Fruit fly (Drosophila melanogaster) whole organism, wandering third instar larva: ENCODE data around the gene Cpr65Av.
A peak's percentile ranks its signal among the peaks of the same experiment; 100 is the strongest.

Experiments
- Abd-B ChIP-seq: fragments of >200 bp; optimal IDR thresholded peaks from 2 replicates; lab custom pipeline; 2017; ENCODE audit warnings: missing biosample characterization, missing genetic modification characterization
- CG32264 ChIP-seq: fragments of 200-800 bp; sonication (Bioruptor generic); optimal IDR thresholded peaks from 2 replicates; lab custom pipeline; 2016; ENCODE audit warnings: missing biosample characterization, missing genetic modification characterization
- CG9705 ChIP-seq: fragments of 200-800 bp; sonication (Bioruptor generic); optimal IDR thresholded peaks from 2 replicates; lab custom pipeline; 2018; ENCODE audit warnings: missing biosample characterization, mild to moderate bottlenecking, missing genetic modification characterization
- CrebA ChIP-seq: fragments of 200-800 bp; sonication (Bioruptor generic); optimal IDR thresholded peaks from 2 replicates; lab custom pipeline; 2016; ENCODE audit warnings: missing biosample characterization, mild to moderate bottlenecking, missing genetic modification characterization, borderline replicate concordance
- Dfd ChIP-seq: fragments of >200 bp; optimal IDR thresholded peaks from 2 replicates; lab custom pipeline; 2017; ENCODE audit warnings: missing biosample characterization, missing genetic modification characterization
- Dif ChIP-seq: fragments of 200-275, 200-300 bp; sonication (Bioruptor generic); optimal IDR thresholded peaks from 2 replicates; lab custom pipeline; 2018; ENCODE audit warnings: missing biosample characterization, missing genetic modification characterization; ENCODE audit not compliant: partially characterized antibody
- GATAd ChIP-seq: sonication (Bioruptor generic); optimal IDR thresholded peaks from 2 replicates; lab custom pipeline; 2016; ENCODE audit warnings: missing biosample characterization, missing genetic modification characterization
- HLH106 ChIP-seq: fragments of 200-800 bp; optimal IDR thresholded peaks from 3 replicates; lab custom pipeline; 2019; ENCODE audit warnings: missing biosample characterization, mild to moderate bottlenecking, missing genetic modification characterization, moderate library complexity
- Hnf4 ChIP-seq: fragments of 200-800 bp; sonication (Bioruptor generic); optimal IDR thresholded peaks from 2 replicates; lab custom pipeline; 2016; ENCODE audit warnings: missing biosample characterization, mild to moderate bottlenecking, missing genetic modification characterization
- Hr78 ChIP-seq: fragments of >200 bp; optimal IDR thresholded peaks from 2 replicates; lab custom pipeline; 2017; ENCODE audit warnings: missing biosample characterization, missing genetic modification characterization
- Hr83 ChIP-seq: fragments of 200-300 bp; sonication (Bioruptor generic); optimal IDR thresholded peaks from 2 replicates; lab custom pipeline; 2016; ENCODE audit warnings: missing biosample characterization, mild to moderate bottlenecking, missing genetic modification characterization, moderate library complexity; ENCODE audit not compliant: poor library complexity, severe bottlenecking
- Jra ChIP-seq: sonication (Bioruptor generic); optimal IDR thresholded peaks from 2 replicates; lab custom pipeline; 2016; ENCODE audit warnings: missing biosample characterization, missing genetic modification characterization
- Mio ChIP-seq: sonication (Bioruptor generic); optimal IDR thresholded peaks from 2 replicates; lab custom pipeline; 2016; ENCODE audit warnings: missing biosample characterization, missing genetic modification characterization
- Myc ChIP-seq: fragments of >200 bp; optimal IDR thresholded peaks from 2 replicates; lab custom pipeline; 2017
- N ChIP-seq: fragments of >200 bp; optimal IDR thresholded peaks from 2 replicates; lab custom pipeline; 2018; ENCODE audit warnings: missing biosample characterization, missing external identifiers, missing genetic modification characterization
- OdsH ChIP-seq: fragments of 200-800 bp; sonication (Bioruptor generic); optimal IDR thresholded peaks from 2 replicates; lab custom pipeline; 2016; ENCODE audit warnings: missing biosample characterization, mild to moderate bottlenecking, missing genetic modification characterization
- Rel ChIP-seq, 2 experiments: fragments of 200-800 bp; sonication (Bioruptor generic) in 1 of 2; optimal IDR thresholded peaks; 2 replicates in 1 of 2; 3 replicates in 1 of 2; lab custom pipeline; 2016 to 2019; ENCODE audit warnings: mild to moderate bottlenecking in 2 of 2, missing biosample characterization in 2 of 2, missing genetic modification characterization in 2 of 2, moderate library complexity in 1 of 2
- Sp1 ChIP-seq: fragments of 200-800 bp; sonication (Bioruptor generic); optimal IDR thresholded peaks from 3 replicates; lab custom pipeline; 2019; ENCODE audit warnings: missing biosample characterization, mild to moderate bottlenecking, missing genetic modification characterization, moderate library complexity
- Vsx2 ChIP-seq: fragments of 200-300, 225-300 bp; sonication (Bioruptor generic); optimal IDR thresholded peaks from 2 replicates; lab custom pipeline; 2018; ENCODE audit warnings: missing biosample characterization, missing genetic modification characterization; ENCODE audit not compliant: partially characterized antibody
- br ChIP-seq: fragments of 200-800 bp; sonication (Bioruptor generic); optimal IDR thresholded peaks from 2 replicates; lab custom pipeline; 2016; ENCODE audit warnings: missing biosample characterization, missing genetic modification characterization
- brk ChIP-seq: fragments of 200-800 bp; sonication (Bioruptor generic); optimal IDR thresholded peaks from 2 replicates; lab custom pipeline; 2016; ENCODE audit warnings: missing biosample characterization, mild to moderate bottlenecking, missing genetic modification characterization
- dl ChIP-seq, 2 experiments: fragments of 175-275, 200-275 bp in 1 of 2; fragments of 200-275 bp in 1 of 2; sonication (Bioruptor generic); optimal IDR thresholded peaks; lab custom pipeline; 2018; ENCODE audit warnings: mild to moderate bottlenecking in 2 of 2, missing biosample characterization in 2 of 2, missing genetic modification characterization in 2 of 2, moderate library complexity in 2 of 2; ENCODE audit not compliant: partially characterized antibody in 2 of 2, insufficient read depth in 1 of 2
- dmrt93B ChIP-seq: fragments of 200-800 bp; sonication (Bioruptor generic); optimal IDR thresholded peaks from 2 replicates; lab custom pipeline; 2018; ENCODE audit warnings: missing biosample characterization, mild to moderate bottlenecking, missing genetic modification characterization
- dsf ChIP-seq: sonication (Bioruptor generic); optimal IDR thresholded peaks from 2 replicates; lab custom pipeline; 2016; ENCODE audit warnings: missing biosample characterization, missing genetic modification characterization, borderline replicate concordance
- ey ChIP-seq: fragments of 200-800 bp; sonication (Bioruptor generic); optimal IDR thresholded peaks from 2 replicates; lab custom pipeline; 2016; ENCODE audit warnings: missing biosample characterization, missing genetic modification characterization
- foxo ChIP-seq, 2 experiments: fragments of 200-800 bp; sonication (Bioruptor generic); optimal IDR thresholded peaks; 2 replicates in 1 of 2; 3 replicates in 1 of 2; lab custom pipeline; 2016 to 2017; ENCODE audit warnings: missing biosample characterization in 2 of 2, missing genetic modification characterization in 2 of 2
- fru ChIP-seq: fragments of 200-800 bp; sonication (Bioruptor generic); optimal IDR thresholded peaks from 3 replicates; lab custom pipeline; 2016; ENCODE audit warnings: missing biosample characterization, mild to moderate bottlenecking, missing genetic modification characterization
- h ChIP-seq: fragments of 200-800 bp; sonication (Bioruptor generic); optimal IDR thresholded peaks from 3 replicates; lab custom pipeline; 2016; ENCODE audit warnings: missing biosample characterization, mild to moderate bottlenecking, missing genetic modification characterization
- jim ChIP-seq: fragments of 175-275, 200-325 bp; sonication (Bioruptor generic); optimal IDR thresholded peaks from 2 replicates; lab custom pipeline; 2016; ENCODE audit warnings: missing biosample characterization, mild to moderate bottlenecking, missing genetic modification characterization
- lola ChIP-seq: fragments of >200 bp; optimal IDR thresholded peaks from 2 replicates; lab custom pipeline; 2017; ENCODE audit warnings: missing biosample characterization, missing genetic modification characterization
- pan ChIP-seq: fragments of >200 bp; optimal IDR thresholded peaks from 2 replicates; lab custom pipeline; 2017
- psq ChIP-seq: fragments of 200-800 bp; sonication (Bioruptor generic); optimal IDR thresholded peaks from 3 replicates; lab custom pipeline; 2017; ENCODE audit warnings: missing biosample characterization, mild to moderate bottlenecking, missing genetic modification characterization, moderate library complexity
- rgr ChIP-seq: fragments of 200-800 bp; sonication (Bioruptor generic); optimal IDR thresholded peaks from 3 replicates; lab custom pipeline; 2016; ENCODE audit warnings: missing biosample characterization, mild to moderate bottlenecking, missing genetic modification characterization
- sage ChIP-seq: fragments of 200-800 bp; sonication (Bioruptor generic); optimal IDR thresholded peaks from 2 replicates; lab custom pipeline; 2016; ENCODE audit warnings: missing biosample characterization, mild to moderate bottlenecking, missing genetic modification characterization
- sv ChIP-seq: fragments of 200-800 bp; sonication (Bioruptor generic); optimal IDR thresholded peaks from 3 replicates; lab custom pipeline; 2016; ENCODE audit warnings: missing biosample characterization, missing genetic modification characterization
- tai ChIP-seq: sonication (Bioruptor generic); optimal IDR thresholded peaks from 2 replicates; lab custom pipeline; 2016; ENCODE audit warnings: missing biosample characterization, missing genetic modification characterization
- usp ChIP-seq: fragments of >200 bp; optimal IDR thresholded peaks from 2 replicates; lab custom pipeline; 2017; ENCODE audit warnings: missing biosample characterization, missing genetic modification characterization
- woc ChIP-seq: sonication (Bioruptor generic); optimal IDR thresholded peaks from 2 replicates; lab custom pipeline; 2016; ENCODE audit warnings: missing biosample characterization, mild to moderate bottlenecking, missing genetic modification characterization

Cpr65Av gene

DNA sequence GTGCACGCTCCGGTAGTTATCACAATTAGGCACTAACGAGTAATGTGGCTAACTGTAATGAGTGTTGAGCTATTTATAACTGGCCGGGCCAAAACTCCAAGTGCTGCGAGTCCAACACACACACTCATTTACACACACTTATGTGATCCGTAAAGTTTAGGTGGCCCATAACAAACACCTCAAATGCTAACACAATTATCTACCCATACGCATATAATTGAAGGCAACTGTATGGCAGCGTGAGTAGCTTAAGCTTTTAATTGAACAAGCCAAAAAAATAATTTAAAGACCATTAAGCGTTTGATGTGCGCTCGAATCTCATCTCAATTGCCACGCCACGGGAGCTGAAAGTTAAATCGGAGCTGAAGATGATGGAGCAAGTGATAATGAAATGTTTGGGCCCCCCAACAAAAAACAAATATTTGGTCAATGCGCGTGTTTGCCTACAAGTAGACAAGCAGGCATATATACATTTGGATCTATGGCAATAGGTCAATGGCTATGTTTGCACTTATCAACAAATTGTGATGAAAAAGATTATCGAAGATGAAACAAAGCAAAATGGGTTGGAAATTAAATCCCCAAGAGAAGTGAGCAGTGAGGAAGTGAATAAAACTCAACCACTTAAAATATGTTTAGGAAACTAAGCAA is at the start of gene Cpr65Av:
Gene Cpr65Av (minus strand): TSS at position 51 of the 651 bp plus-strand sequence.
- TF ChIP-seq sage (GFP tag; lab: Kevin White, UChicago) (no peak), N (GFP tag; lab: Kevin White, UChicago) (no peak), dmrt93B (no peak), foxo (GFP tag; optimal IDR thresholded peaks at IDR 0.05; lab: Kevin White, UChicago) (no peak)

DNA sequence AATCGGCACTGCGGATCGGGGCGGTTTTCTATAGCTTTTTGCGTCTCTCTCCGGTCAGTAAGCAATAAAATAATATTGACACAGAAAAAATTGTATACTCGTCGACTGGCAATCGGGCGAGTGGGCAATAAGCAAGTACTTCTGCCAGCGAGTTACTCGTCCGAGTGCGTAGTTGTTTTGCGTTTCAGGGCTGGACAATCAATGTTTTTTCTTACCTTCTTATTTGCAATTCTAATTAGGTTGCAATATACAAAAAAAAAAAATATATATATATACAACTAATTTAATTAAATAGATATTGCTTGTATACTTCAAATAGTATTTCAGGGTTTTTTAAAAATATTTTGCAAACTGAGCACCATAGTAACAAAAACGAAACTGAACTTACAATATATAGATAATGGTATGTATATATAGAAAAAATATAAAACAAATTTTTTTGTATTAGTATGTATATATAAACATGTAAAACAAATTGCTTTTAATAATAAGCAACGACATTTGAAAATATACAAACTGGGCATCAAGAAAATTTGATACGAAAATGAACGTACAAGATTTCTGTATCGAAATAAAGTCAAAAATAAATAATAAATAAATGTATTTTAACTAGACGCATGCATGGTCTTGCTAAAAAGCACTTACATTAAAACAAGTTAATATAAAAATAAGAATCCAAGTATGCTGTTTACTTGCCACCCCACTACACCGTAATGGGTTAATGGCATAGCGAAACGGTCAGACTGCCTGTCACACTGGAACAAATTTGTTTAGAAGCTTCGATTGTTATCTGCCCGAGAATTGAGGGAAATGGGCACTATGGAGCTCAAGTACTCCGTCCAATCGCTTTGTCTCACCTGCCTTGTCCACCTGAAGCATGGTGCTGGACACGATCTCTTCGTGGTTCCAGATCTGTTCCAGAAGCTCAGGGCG is 49.5 kb upstream of the Cpr65Av start, which contains the start of the genes D19A and CG7386:
Gene D19A (minus strand): TSS at position 129 of the 933 bp plus-strand sequence.
Gene CG7386 (plus strand): TSS at position 751 of the 933 bp plus-strand sequence.
- TF ChIP-seq usp (GFP tag; lab: Kevin White, UChicago) = no peak
- no peak for TF ChIP-seq Hr78 (GFP tag; lab: Kevin White, UChicago)
- peak; percentile 39 for TF ChIP-seq HLH106 (tag; lab: Kevin White, UChicago)
- TF ChIP-seq dmrt93B = no peak
- no peak for TF ChIP-seq brk (GFP tag; lab: Kevin White, UChicago)
- TF ChIP-seq Abd-B (GFP tag; lab: Kevin White, UChicago) = no peak
- no peak for TF ChIP-seq CrebA (GFP tag; lab: Kevin White, UChicago)
- TF ChIP-seq rgr (GFP tag; lab: Kevin White, UChicago) = peak; percentile 59
- TF ChIP-seq lola (GFP tag; lab: Kevin White, UChicago) = no peak
- peak in 1 of 2 experiments; percentile 70 for TF ChIP-seq foxo (GFP tag; optimal IDR thresholded peaks at IDR 0.05; lab: Kevin White, UChicago)
- TF ChIP-seq tai (GFP tag; lab: Kevin White, UChicago) = no peak
- TF ChIP-seq sv (GFP tag; lab: Kevin White, UChicago) = peak; percentile 65
- peak; percentile 30 for TF ChIP-seq Myc
- peak; percentile 58 for TF ChIP-seq h (GFP tag; lab: Kevin White, UChicago)
- peak; percentile 51 for TF ChIP-seq br (GFP tag; lab: Kevin White, UChicago)
- no peak for TF ChIP-seq GATAd (GFP tag; lab: Kevin White, UChicago)
- peak; percentile 28 for TF ChIP-seq OdsH (GFP tag; lab: Kevin White, UChicago)
- TF ChIP-seq Hnf4 (GFP tag; lab: Kevin White, UChicago) = peak; percentile 66
- no peak for TF ChIP-seq Rel (GFP tag; optimal IDR thresholded peaks at IDR 0.05; lab: Kevin White, UChicago)
- peak; percentile 24 for TF ChIP-seq Rel (tag; optimal IDR thresholded peaks at IDR 0.05; lab: Kevin White, UChicago)
- no peak for TF ChIP-seq jim (GFP tag; lab: Kevin White, UChicago)
- no peak for TF ChIP-seq Jra (GFP tag; lab: Kevin White, UChicago)
- peak; percentile 91 for TF ChIP-seq Hr83 (GFP tag; lab: Kevin White, UChicago)
- TF ChIP-seq Vsx2 = peak; percentile 96
- TF ChIP-seq fru (GFP tag; lab: Kevin White, UChicago) = peak; percentile 24
- TF ChIP-seq ey = peak; percentile 47
- TF ChIP-seq Sp1 (GFP tag; lab: Kevin White, UChicago) = peak; percentile 65
- TF ChIP-seq Dfd (GFP tag; lab: Kevin White, UChicago) = no peak
- no peak for TF ChIP-seq sage (GFP tag; lab: Kevin White, UChicago)
- no peak for TF ChIP-seq dsf (GFP tag; lab: Kevin White, UChicago)
- TF ChIP-seq dl (GFP tag; optimal IDR thresholded peaks at IDR 0.05; lab: Kevin White, UChicago; ENCODE audit: insufficient read depth in 1 of 2, partially characterized antibody in 2 of 2) = peak in 1 of 2 experiments; percentile 28
- no peak for TF ChIP-seq CG32264 (GFP tag; lab: Kevin White, UChicago)
- TF ChIP-seq psq = peak; percentile 55
- peak; percentile 45 for TF ChIP-seq CG9705
- TF ChIP-seq pan = no peak
- no peak for TF ChIP-seq N (GFP tag; lab: Kevin White, UChicago)
- TF ChIP-seq woc (GFP tag; lab: Kevin White, UChicago) = peak; percentile 79
- no peak for TF ChIP-seq Mio
- TF ChIP-seq Dif (GFP tag; lab: Kevin White, UChicago) = peak; percentile 91
